Worm (Caenorhabditis elegans): ENCODE results near the gene fbxa-137.
A peak's percentile ranks its signal among the peaks of the same experiment; 100 is the strongest.

DNA sequence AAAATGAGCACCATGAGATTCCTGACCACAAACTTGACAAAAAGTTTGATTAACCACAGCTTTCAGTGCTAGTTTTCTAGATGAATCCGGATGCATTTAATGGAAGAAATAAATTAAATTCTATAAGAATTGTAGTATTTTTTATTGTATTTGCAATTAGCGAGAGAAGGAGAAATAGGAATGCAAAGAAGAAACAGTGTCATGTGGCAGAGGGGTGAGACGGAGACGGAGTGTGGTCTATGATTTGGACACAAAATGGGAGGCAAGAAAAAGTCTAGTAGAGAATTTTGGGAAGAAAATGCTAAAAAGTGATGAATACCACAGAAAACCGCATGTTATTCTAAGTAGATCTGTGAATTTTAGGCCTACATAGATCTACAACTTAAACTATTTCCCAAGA, 564 bp upstream of the fbxa-137 start, which contains the start of gene nhr-59:
- no peak for TF ChIP-seq unc-62 (GFP tag; optimal IDR thresholded peaks at IDR 0.05)
- no peak for TF ChIP-seq nhr-77 (tag; optimal IDR thresholded peaks at IDR 0.05)
- peak; percentile 4 for TF ChIP-seq pqm-1 (tag; optimal IDR thresholded peaks at IDR 0.05)
